Worm (Caenorhabditis elegans): ENCODE results near the gene F16G10.10.
A peak's percentile ranks its signal among the peaks of the same experiment; 100 is the strongest.

- TF ChIP-seq lsy-2 (tag; optimal IDR thresholded peaks at IDR 0.05) (peak; percentile 29), elt-3 (tag; optimal IDR thresholded peaks at IDR 0.05) (no peak), nhr-76 (tag; optimal IDR thresholded peaks at IDR 0.05) (no peak), ceh-43 (GFP tag; optimal IDR thresholded peaks at IDR 0.05) (no peak), unc-62 (GFP tag; optimal IDR thresholded peaks at IDR 0.05) (no peak), ztf-11 (tag; optimal IDR thresholded peaks at IDR 0.05) (no peak), lin-13 (tag; optimal IDR thresholded peaks at IDR 0.05) (no peak), zip-8 (tag; optimal IDR thresholded peaks at IDR 0.05) (no peak), elt-1 (tag; optimal IDR thresholded peaks at IDR 0.05; ENCODE audit: borderline replicate concordance, insufficient read depth) (no peak)
Measured at ce11 chrII:2380174-2380573, 10.6 kb downstream of the F16G10.10 start, which contains the start of gene F16G10.7.

Data from whole organism, mixed stage, embryonic.